Worm (Caenorhabditis elegans) whole organism, early embryonic: ENCODE data around the gene Y43F8B.15.

Experiments
- B0310.2 ChIP-seq: sonication (generic microtip); optimal IDR thresholded peaks from 2 replicates; lab custom pipeline; 2016; ENCODE audit warnings: mild to moderate bottlenecking, missing genetic modification characterization, missing compliant biosample characterization
- F13C5.2 ChIP-seq: sonication (generic microtip); optimal IDR thresholded peaks from 2 replicates; lab custom pipeline; 2017; ENCODE audit warnings: mild to moderate bottlenecking, missing genetic modification characterization, inconsistent platforms, missing compliant biosample characterization
- aly-1 ChIP-seq: sonication (generic microtip); optimal IDR thresholded peaks from 2 replicates; lab custom pipeline; 2016; ENCODE audit warnings: missing genetic modification characterization, missing compliant biosample characterization
- ama-1 ChIP-seq: fragments of 150-350 bp; optimal IDR thresholded peaks from 2 replicates; lab custom pipeline; 2014
- ceh-13 ChIP-seq: fragments of 200-800 bp; sonication (Bioruptor generic); optimal IDR thresholded peaks from 2 replicates; lab custom pipeline; 2018; ENCODE audit warnings: mild to moderate bottlenecking, missing genetic modification characterization, missing compliant biosample characterization
- ceh-36 ChIP-seq: sonication (generic microtip); optimal IDR thresholded peaks from 2 replicates; lab custom pipeline; 2016; ENCODE audit warnings: missing genetic modification characterization, inconsistent platforms, missing compliant biosample characterization
- ets-7 ChIP-seq: sonication (generic microtip); optimal IDR thresholded peaks from 2 replicates; lab custom pipeline; 2016; ENCODE audit warnings: missing genotype, missing genetic modification characterization, missing compliant biosample characterization
- flt-1 ChIP-seq: fragments of 200-800 bp; sonication (Bioruptor generic); IDR thresholded peaks from 2 replicates; pipeline ENCODE4 v1.3.6; 2022; ENCODE audit warnings: missing genetic modification characterization, missing compliant biosample characterization
- hmbx-1 ChIP-seq: sonication (generic microtip); optimal IDR thresholded peaks from 2 replicates; lab custom pipeline; 2016; ENCODE audit warnings: mild to moderate bottlenecking, missing genetic modification characterization, missing compliant biosample characterization
- hmg-4 ChIP-seq: fragments of 200-800 bp; sonication (Bioruptor generic); optimal IDR thresholded peaks from 2 replicates; lab custom pipeline; 2018; ENCODE audit warnings: mild to moderate bottlenecking, missing genetic modification characterization, missing compliant biosample characterization
- hnd-1 ChIP-seq: sonication (generic microtip); optimal IDR thresholded peaks from 2 replicates; lab custom pipeline; 2016; ENCODE audit warnings: missing genetic modification characterization, missing compliant biosample characterization
- pes-1 ChIP-seq: fragments of 200-800 bp; sonication (Bioruptor generic); IDR thresholded peaks from 2 replicates; pipeline ENCODE4 v1.3.6; 2022; ENCODE audit warnings: missing genetic modification reagents, missing genetic modification characterization, missing compliant biosample characterization
- scrt-1 ChIP-seq: fragments of 200-800 bp; sonication (Bioruptor generic); IDR thresholded peaks from 2 replicates; pipeline ENCODE4 v1.3.6; 2022; ENCODE audit warnings: missing genetic modification characterization, missing compliant biosample characterization
- sea-1 ChIP-seq: fragments of 200-800 bp; sonication (Bioruptor generic); conservative IDR thresholded peaks from 2 replicates; pipeline ENCODE4 v1.3.6; 2022; ENCODE audit warnings: missing genetic modification characterization, missing compliant biosample characterization
- tbx-11 ChIP-seq: fragments of 200-800 bp; sonication (Bioruptor generic); IDR thresholded peaks from 2 replicates; pipeline ENCODE4 v1.3.6; 2022; ENCODE audit warnings: missing genetic modification characterization, missing compliant biosample characterization
- tbx-37 ChIP-seq: fragments of 200-800 bp; sonication (Bioruptor generic); conservative IDR thresholded peaks from 2 replicates; pipeline ENCODE4 v1.3.6; 2022; ENCODE audit warnings: missing genetic modification reagents, missing genetic modification characterization, missing compliant biosample characterization
- tra-4 ChIP-seq: sonication (generic microtip); optimal IDR thresholded peaks from 2 replicates; lab custom pipeline; 2017; ENCODE audit warnings: missing genetic modification characterization, missing compliant biosample characterization

The Y43F8B.15 gene

DNA sequence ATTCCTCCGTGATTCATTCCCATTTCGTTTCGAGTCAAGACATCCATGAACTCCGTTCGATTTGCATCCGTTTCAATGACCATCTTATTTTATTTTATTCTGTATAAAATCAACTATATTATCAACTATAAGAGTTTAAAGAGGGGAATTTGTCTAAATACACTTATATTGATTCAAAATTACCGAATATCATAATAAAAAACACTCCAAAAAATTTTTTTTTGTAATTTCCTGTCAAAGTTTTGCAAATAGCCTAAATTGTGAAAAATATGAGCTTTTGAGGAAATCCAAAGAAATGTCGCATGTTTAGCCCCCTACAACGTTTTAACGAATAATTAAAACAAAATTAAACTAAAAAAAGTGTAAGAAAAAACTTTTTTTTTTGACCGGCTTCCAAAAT, at the start of gene Y43F8B.15:
Gene Y43F8B.15 (minus strand): TSS at position 101 of the 400 bp plus-strand sequence.
- no peak for TF ChIP-seq scrt-1 (GFP tag; lab: Robert Waterston, UW)
- no peak for TF ChIP-seq sea-1 (GFP tag; lab: Robert Waterston, UW)
- no peak for TF ChIP-seq ceh-36
- TF ChIP-seq aly-1 (tag; lab: Kevin White, UChicago), result no peak
- TF ChIP-seq tbx-37 (GFP tag; lab: Robert Waterston, UW), result no peak
- no peak for TF ChIP-seq hnd-1 (tag; lab: Kevin White, UChicago)
- TF ChIP-seq ets-7 (tag; lab: Kevin White, UChicago), result no peak
- TF ChIP-seq hmg-4, result no peak
- no peak for TF ChIP-seq ama-1 (lab: Kevin White, UChicago)
- TF ChIP-seq tbx-11 (GFP tag; lab: Robert Waterston, UW), result no peak
- no peak for TF ChIP-seq ceh-13 (GFP tag; lab: Kevin White, UChicago)
- TF ChIP-seq flt-1 (GFP tag; lab: Robert Waterston, UW), result no peak
- no peak for TF ChIP-seq tra-4 (tag; lab: Kevin White, UChicago)
- no peak for TF ChIP-seq pes-1 (GFP tag; lab: Robert Waterston, UW)
- TF ChIP-seq hmbx-1, result no peak
- TF ChIP-seq F13C5.2 (tag; lab: Kevin White, UChicago), result no peak

DNA sequence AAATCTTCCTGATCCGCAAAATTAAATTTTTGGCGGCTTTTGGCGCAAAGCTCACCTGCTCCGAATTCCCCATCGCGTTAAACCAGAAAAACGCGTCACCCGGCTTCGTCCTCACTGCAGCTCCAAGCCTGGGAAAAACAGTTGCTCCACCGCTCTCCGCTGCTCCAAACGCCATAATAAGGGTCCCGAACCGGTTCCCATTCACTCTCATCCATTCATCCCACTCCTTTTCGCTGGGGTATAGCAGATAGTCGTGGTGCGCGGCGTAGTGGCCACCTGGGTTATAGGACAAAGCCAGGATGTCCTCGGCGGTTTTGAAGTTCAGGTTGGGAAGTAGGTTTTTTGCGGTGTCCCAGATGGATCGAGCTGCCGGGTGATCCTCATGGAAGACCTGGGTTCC, 49.0 kb upstream of the Y43F8B.15 start:
- TF ChIP-seq scrt-1 (GFP tag; lab: Robert Waterston, UW) (no peak), ets-7 (tag; lab: Kevin White, UChicago) (no peak), sea-1 (GFP tag; lab: Robert Waterston, UW) (no peak), tra-4 (tag; lab: Kevin White, UChicago) (no peak), flt-1 (GFP tag; lab: Robert Waterston, UW) (no peak), B0310.2 (tag; lab: Kevin White, UChicago) (no peak), ceh-36 (no peak), aly-1 (tag; lab: Kevin White, UChicago) (no peak), ceh-13 (GFP tag; lab: Kevin White, UChicago) (no peak), ama-1 (lab: Kevin White, UChicago) (no peak), hnd-1 (tag; lab: Kevin White, UChicago) (no peak), tbx-37 (GFP tag; lab: Robert Waterston, UW) (no peak), hmbx-1 (no peak), tbx-11 (GFP tag; lab: Robert Waterston, UW) (no peak), F13C5.2 (tag; lab: Kevin White, UChicago) (no peak), hmg-4 (no peak), pes-1 (GFP tag; lab: Robert Waterston, UW) (no peak)

DNA sequence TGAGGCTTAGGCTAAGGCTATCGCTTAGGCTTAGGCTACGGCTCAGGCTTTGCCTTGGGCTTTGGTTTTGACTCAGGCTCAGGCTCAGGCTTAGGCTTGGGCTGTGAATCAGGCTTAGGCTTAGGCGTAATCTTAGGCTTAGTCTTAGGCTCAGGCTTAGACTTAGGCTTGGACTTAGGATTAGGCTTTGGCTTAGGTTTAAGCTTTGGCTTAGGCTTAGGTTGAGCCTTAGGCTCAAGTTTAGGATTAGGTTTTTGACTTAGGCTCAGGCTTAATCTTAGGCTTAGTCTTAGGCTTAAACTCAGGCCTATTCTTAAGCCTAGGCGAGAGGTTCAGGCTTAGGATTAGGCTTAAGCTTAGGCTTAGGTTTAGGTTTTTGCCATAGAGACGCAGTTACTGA, 48.4 kb upstream of the Y43F8B.15 start:
- TF ChIP-seq tbx-11 (GFP tag; lab: Robert Waterston, UW), result no peak
- TF ChIP-seq hnd-1 (tag; lab: Kevin White, UChicago), result no peak
- TF ChIP-seq pes-1 (GFP tag; lab: Robert Waterston, UW), result no peak
- no peak for TF ChIP-seq aly-1 (tag; lab: Kevin White, UChicago)
- TF ChIP-seq F13C5.2 (tag; lab: Kevin White, UChicago), result no peak
- peak; percentile 87 for TF ChIP-seq ceh-36
- no peak for TF ChIP-seq tra-4 (tag; lab: Kevin White, UChicago)

DNA sequence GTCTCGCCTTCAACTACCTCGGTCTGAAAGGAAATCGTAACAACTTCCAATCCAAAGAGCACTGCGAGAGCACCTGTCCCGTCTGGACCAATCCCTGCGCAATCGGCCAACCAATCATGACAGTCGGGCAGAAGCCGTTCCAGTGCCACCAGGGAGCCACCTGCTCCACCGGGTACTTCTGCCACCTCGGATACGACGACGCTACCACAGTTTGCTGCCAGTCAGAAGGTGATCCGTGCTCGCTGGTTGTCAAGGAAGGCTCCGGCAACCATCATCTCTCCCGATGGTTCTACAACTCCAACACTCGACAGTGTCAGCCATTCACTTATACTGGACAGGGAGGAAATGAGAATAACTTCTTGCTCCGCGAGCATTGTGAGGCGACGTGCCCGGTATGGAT, 47.1 kb upstream of the Y43F8B.15 start:
- TF ChIP-seq tra-4 (tag; lab: Kevin White, UChicago) (no peak), ets-7 (tag; lab: Kevin White, UChicago) (no peak), ceh-36 (no peak), F13C5.2 (tag; lab: Kevin White, UChicago) (no peak), hnd-1 (tag; lab: Kevin White, UChicago) (no peak), scrt-1 (GFP tag; lab: Robert Waterston, UW) (no peak), tbx-37 (GFP tag; lab: Robert Waterston, UW) (no peak), flt-1 (GFP tag; lab: Robert Waterston, UW) (no peak), pes-1 (GFP tag; lab: Robert Waterston, UW) (no peak), hmbx-1 (no peak)

DNA sequence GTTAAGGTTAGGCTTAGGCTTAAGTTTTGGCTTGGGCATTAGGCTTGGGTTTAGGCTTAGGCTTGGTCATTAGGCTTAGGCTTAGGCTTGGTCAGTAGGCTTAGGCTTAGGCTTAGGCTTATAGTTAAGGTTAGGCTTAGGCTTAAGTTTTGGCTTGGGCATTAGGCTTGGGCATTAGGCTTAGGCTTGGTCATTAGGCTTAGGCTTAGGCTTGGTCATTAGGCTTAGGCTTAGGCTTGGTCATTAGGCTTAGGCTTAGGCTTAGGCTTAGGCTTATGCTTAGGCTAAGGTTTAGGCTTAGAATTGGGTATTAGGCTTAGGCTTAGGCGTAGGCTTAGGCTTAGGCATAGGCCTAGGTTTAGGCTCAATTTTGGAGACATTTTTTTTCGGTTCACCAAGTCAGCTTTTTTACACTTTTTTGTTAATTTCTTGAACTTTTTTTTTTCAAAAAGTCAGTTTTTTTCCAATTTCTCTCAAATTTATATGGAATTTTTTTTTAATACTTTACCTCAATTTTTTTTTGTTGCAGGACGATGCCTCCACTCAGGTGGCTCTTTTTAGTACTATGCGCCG, 40.7 kb upstream of the Y43F8B.15 start, which contains the start of gene Y43F8B.3:
Gene Y43F8B.3 (plus strand): TSS at position 523 of the 573 bp plus-strand sequence.
- TF ChIP-seq tra-4 (tag; lab: Kevin White, UChicago) (no peak), ceh-36 (peak; percentile 72), ets-7 (tag; lab: Kevin White, UChicago) (no peak), ama-1 (lab: Kevin White, UChicago) (no peak), pes-1 (GFP tag; lab: Robert Waterston, UW) (no peak)

DNA sequence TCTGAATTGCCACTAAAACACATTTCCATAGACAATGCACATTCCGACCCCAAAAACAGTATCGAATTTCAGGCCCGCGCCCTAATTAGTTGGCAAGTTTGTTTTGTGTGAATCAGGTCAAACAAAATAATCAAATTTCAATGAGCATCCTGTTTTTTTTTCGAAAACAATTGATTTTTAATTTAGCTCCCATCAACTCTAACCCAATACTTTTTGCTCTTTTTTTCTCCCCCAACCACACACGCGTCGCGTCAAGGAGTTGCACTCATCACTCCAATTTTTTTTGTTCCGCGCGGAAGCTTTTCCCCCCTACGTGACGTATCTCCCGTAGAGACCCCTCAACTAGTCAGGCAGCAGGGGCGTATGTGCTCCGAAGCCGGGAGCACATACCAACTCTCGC, 39.5 kb upstream of the Y43F8B.15 start:
- TF ChIP-seq ceh-36, result no peak
- TF ChIP-seq tbx-11 (GFP tag; lab: Robert Waterston, UW), result no peak

DNA sequence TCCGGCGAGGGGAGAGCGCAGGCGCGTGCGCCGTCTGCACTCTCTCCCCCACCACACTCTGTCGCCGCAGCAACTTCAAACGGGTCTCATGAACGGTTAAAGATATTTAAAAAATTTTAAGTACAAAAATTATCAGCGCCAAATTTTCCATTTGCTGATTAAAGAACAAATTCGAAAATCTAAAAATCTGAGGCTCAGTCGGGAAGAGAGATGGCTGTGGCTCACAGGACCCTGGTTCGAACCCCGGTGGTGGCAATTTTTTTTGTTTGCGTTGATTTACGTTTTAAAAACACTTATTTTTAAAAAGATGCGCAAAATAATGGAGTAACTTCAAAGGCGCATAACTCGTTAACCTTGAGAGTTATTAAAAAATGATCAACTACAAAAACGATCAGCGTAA, 35.2 kb upstream of the Y43F8B.15 start:
- TF ChIP-seq tbx-37 (GFP tag; lab: Robert Waterston, UW) (no peak), hmbx-1 (no peak), hnd-1 (tag; lab: Kevin White, UChicago) (no peak), ceh-13 (GFP tag; lab: Kevin White, UChicago) (no peak), B0310.2 (tag; lab: Kevin White, UChicago) (no peak), ama-1 (lab: Kevin White, UChicago) (no peak), scrt-1 (GFP tag; lab: Robert Waterston, UW) (no peak), aly-1 (tag; lab: Kevin White, UChicago) (no peak), tra-4 (tag; lab: Kevin White, UChicago) (no peak), hmg-4 (no peak), pes-1 (GFP tag; lab: Robert Waterston, UW) (no peak), flt-1 (GFP tag; lab: Robert Waterston, UW) (no peak), ceh-36 (no peak)
